Worm (Caenorhabditis elegans): ENCODE measurements around the gene T23B7.2.

DNA sequence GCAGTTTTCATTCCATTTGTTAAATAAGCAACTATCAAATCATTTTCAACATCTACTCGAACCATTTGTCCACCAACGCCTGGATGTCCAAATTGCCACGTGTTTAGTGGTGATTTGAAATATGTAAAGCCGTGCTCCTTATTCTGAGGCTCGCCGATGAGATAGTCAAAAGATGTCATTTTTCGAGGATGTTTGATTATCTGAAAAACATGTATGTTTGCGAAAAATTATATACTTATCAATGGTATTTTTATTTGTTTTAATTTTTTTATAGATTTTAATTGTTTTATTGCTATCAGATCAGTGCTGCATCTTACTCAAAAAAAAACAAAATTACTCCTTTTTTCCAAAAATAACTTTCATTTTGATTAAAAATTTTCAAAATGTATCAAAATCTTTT is 23.3 kb downstream of the T23B7.2 start:
- TF ChIP-seq sptf-1 (tag; optimal IDR thresholded peaks at IDR 0.05) = no peak
- no peak for TF ChIP-seq snpc-4 (tag; optimal IDR thresholded peaks at IDR 0.05)
- no peak for TF ChIP-seq ztf-11 (tag; optimal IDR thresholded peaks at IDR 0.05)
- no peak for TF ChIP-seq nhr-76 (tag; optimal IDR thresholded peaks at IDR 0.05)

Data from whole organism, mixed stage, embryonic.